Fruit fly (Drosophila melanogaster): ENCODE measurements around the gene Creld.

Gene Creld

dm6 chr2L:117750-118149 is 15.6 kb downstream of the Creld start:
- no peak for TF ChIP-seq psq (optimal IDR thresholded peaks at IDR 0.05)

- TF ChIP-seq EcR (GFP tag; optimal IDR thresholded peaks at IDR 0.05) (no peak), CG8478 (optimal IDR thresholded peaks at IDR 0.05) (no peak), usp (GFP tag; optimal IDR thresholded peaks at IDR 0.05) (no peak), pan (optimal IDR thresholded peaks at IDR 0.05) (no peak), Dll (optimal IDR thresholded peaks at IDR 0.05) (no peak), psq (optimal IDR thresholded peaks at IDR 0.05) (no peak)
Measured at dm6 chr2L:120492-121455, 18.6 kb downstream of the Creld start.

- TF ChIP-seq psq (optimal IDR thresholded peaks at IDR 0.05): no peak
- TF ChIP-seq EcR (GFP tag; optimal IDR thresholded peaks at IDR 0.05): peak in 1 of 2 experiments; percentile 91
- no peak for TF ChIP-seq Dll (optimal IDR thresholded peaks at IDR 0.05)
- no peak for TF ChIP-seq pan (optimal IDR thresholded peaks at IDR 0.05)
- no peak for TF ChIP-seq CG8478 (optimal IDR thresholded peaks at IDR 0.05)
Measured at dm6 chr2L:121456-121831, 19.3 kb downstream of the Creld start, which contains the start of gene CG4822. TSS of gene CG4822 (minus strand) at chr2L:121754.

- TF ChIP-seq psq (optimal IDR thresholded peaks at IDR 0.05): no peak
- TF ChIP-seq usp (GFP tag; optimal IDR thresholded peaks at IDR 0.05): no peak
- TF ChIP-seq CG8478 (optimal IDR thresholded peaks at IDR 0.05): no peak
Measured at dm6 chr2L:122167-123006, 20.2 kb downstream of the Creld start.

- TF ChIP-seq Dll (optimal IDR thresholded peaks at IDR 0.05) (no peak), pan (optimal IDR thresholded peaks at IDR 0.05) (no peak), psq (optimal IDR thresholded peaks at IDR 0.05) (no peak), usp (GFP tag; optimal IDR thresholded peaks at IDR 0.05) (no peak), EcR (GFP tag; optimal IDR thresholded peaks at IDR 0.05) (no peak), CG8478 (optimal IDR thresholded peaks at IDR 0.05) (no peak)
Measured at dm6 chr2L:123007-123327, 20.8 kb downstream of the Creld start.

dm6 chr2L:125364-126252 is 23.4 kb downstream of the Creld start:
- TF ChIP-seq Dll (optimal IDR thresholded peaks at IDR 0.05) (no peak), usp (GFP tag; optimal IDR thresholded peaks at IDR 0.05) (no peak), psq (optimal IDR thresholded peaks at IDR 0.05) (no peak), EcR (GFP tag; optimal IDR thresholded peaks at IDR 0.05) (no peak), pan (optimal IDR thresholded peaks at IDR 0.05) (no peak), CG8478 (optimal IDR thresholded peaks at IDR 0.05) (no peak)

dm6 chr2L:128296-128715 is 26.1 kb downstream of the Creld start:
- no peak for TF ChIP-seq Dll (optimal IDR thresholded peaks at IDR 0.05)
- TF ChIP-seq psq (optimal IDR thresholded peaks at IDR 0.05): no peak
- TF ChIP-seq CG8478 (optimal IDR thresholded peaks at IDR 0.05): no peak
- TF ChIP-seq pan (optimal IDR thresholded peaks at IDR 0.05): no peak
- no peak for TF ChIP-seq usp (GFP tag; optimal IDR thresholded peaks at IDR 0.05)
- no peak for TF ChIP-seq EcR (GFP tag; optimal IDR thresholded peaks at IDR 0.05)

dm6 chr2L:128977-129941 is 27.1 kb downstream of the Creld start:
- TF ChIP-seq usp (GFP tag; optimal IDR thresholded peaks at IDR 0.05) (no peak), CG8478 (optimal IDR thresholded peaks at IDR 0.05) (peak; percentile 58)

dm6 chr2L:130691-131090 is 28.5 kb downstream of the Creld start, which contains the start of gene CG3164:
TSS of gene CG3164 (minus strand) at chr2L:130791.
- no peak for TF ChIP-seq psq (optimal IDR thresholded peaks at IDR 0.05)
- no peak for TF ChIP-seq CG8478 (optimal IDR thresholded peaks at IDR 0.05)
- no peak for TF ChIP-seq Dll (optimal IDR thresholded peaks at IDR 0.05)
- no peak for TF ChIP-seq EcR (GFP tag; optimal IDR thresholded peaks at IDR 0.05)
- TF ChIP-seq usp (GFP tag; optimal IDR thresholded peaks at IDR 0.05): no peak
- TF ChIP-seq pan (optimal IDR thresholded peaks at IDR 0.05): no peak

dm6 chr2L:131466-132270 is 29.5 kb downstream of the Creld start, which contains the start of gene Gs1:
TSS of gene Gs1 (plus strand) at chr2L:132077.
- TF ChIP-seq Dll (optimal IDR thresholded peaks at IDR 0.05) (no peak), psq (optimal IDR thresholded peaks at IDR 0.05) (no peak), usp (GFP tag; optimal IDR thresholded peaks at IDR 0.05) (no peak), pan (optimal IDR thresholded peaks at IDR 0.05) (no peak), EcR (GFP tag; optimal IDR thresholded peaks at IDR 0.05) (no peak), CG8478 (optimal IDR thresholded peaks at IDR 0.05) (no peak)

All from whole organism.